Fruit fly (Drosophila melanogaster): Measurements from ENCODE around the gene CG34056.

DNA sequence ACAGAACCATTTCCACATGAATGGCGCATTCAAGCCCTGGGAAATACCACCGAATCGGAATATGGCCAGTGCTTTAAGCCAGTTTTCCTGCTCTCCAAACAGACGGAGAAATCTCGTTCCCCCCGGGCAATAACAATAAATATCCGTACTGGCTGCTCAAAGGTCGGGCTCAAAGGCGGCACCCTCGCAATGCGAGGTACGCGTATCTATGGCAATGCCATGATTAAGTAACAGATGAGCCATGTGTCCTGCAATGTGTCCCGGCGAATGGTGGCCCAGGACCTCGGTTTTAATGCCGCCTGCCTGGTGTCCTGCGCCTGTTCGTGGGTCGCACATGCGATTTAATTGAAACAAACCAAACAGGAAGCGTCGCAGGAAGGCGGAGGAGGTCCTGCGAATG, 8.1 kb downstream of the CG34056 start:
- TF ChIP-seq Pif1B (GFP tag; optimal IDR thresholded peaks at IDR 0.05), result no peak
- no peak for TF ChIP-seq CG32121 (GFP tag; IDR thresholded peaks at IDR 0.05)
- no peak for TF ChIP-seq Ets98B (GFP tag; IDR thresholded peaks at IDR 0.05)
- TF ChIP-seq CG12605 (GFP tag; IDR thresholded peaks at IDR 0.05), result no peak

All from whole organism, pupa.